Worm (Caenorhabditis elegans): ENCODE data around the gene pcyt-1.
A peak's percentile ranks its signal among the peaks of the same experiment; 100 is the strongest.

pcyt-1 gene

DNA sequence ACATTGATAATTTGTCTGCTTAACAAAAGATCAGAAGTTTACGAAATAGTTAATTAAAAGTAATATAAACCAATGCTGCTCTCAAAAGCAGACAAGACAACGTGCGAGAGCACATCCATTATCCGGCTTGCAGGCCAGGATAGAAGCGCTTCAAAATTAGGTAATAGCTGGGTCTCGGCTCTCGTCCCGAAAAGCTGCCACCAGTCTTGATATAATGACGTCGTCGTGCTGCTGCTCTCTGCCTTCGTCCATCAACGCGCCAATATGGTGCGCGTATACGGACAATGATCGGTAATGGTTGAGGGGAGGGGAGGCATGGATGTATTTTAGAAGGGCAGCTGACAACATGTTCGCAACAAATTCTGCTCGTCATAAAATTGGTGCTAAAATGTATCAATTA lies 37.7 kb upstream of the pcyt-1 start:
- peak; percentile 15 for TF ChIP-seq lin-32 (GFP tag; optimal IDR thresholded peaks at IDR 0.05)
- TF ChIP-seq blmp-1 (tag; optimal IDR thresholded peaks at IDR 0.05) = no peak
- no peak for TF ChIP-seq drap-1 (GFP tag; optimal IDR thresholded peaks at IDR 0.05)
- no peak for TF ChIP-seq mab-5 (tag; optimal IDR thresholded peaks at IDR 0.05)
- TF ChIP-seq mls-2 (tag; optimal IDR thresholded peaks at IDR 0.05) = peak; percentile 26
- TF ChIP-seq flh-1 (GFP tag; optimal IDR thresholded peaks at IDR 0.05) = no peak
- TF ChIP-seq nhr-76 (tag; optimal IDR thresholded peaks at IDR 0.05) = no peak
- no peak for TF ChIP-seq unc-120 (tag; optimal IDR thresholded peaks at IDR 0.05; ENCODE audit: poor library complexity, severe bottlenecking)
- no peak for TF ChIP-seq sem-2 (GFP tag; optimal IDR thresholded peaks at IDR 0.05)
- TF ChIP-seq nhr-28 (tag; optimal IDR thresholded peaks at IDR 0.05) = no peak
- TF ChIP-seq nhr-237 (tag; optimal IDR thresholded peaks at IDR 0.05) = no peak
- TF ChIP-seq ceh-43 (GFP tag; optimal IDR thresholded peaks at IDR 0.05) = no peak
- no peak for TF ChIP-seq nhr-2 (tag; optimal IDR thresholded peaks at IDR 0.05)
- no peak for TF ChIP-seq snpc-4 (tag; optimal IDR thresholded peaks at IDR 0.05)
- TF ChIP-seq bed-3 (GFP tag; optimal IDR thresholded peaks at IDR 0.05) = no peak

DNA sequence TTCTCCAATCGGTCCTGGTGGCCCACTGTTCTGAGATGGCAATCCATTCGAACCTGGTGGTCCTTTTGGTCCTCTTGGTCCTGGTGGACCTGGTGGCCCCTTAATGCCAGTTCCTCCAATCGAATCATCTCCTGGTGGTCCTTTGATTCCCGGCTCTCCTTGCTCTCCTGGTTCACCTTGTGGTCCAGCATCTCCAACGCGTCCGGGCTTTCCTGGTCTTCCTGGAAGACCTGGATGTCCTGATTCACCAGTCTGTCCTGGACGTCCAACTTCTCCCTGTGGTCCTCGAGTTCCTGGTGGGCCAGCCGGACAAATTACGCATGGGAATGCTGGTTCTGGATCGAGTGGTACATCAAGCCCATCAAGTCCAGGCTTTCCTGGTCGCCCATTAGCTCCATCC lies 35.3 kb upstream of the pcyt-1 start:
- no peak for TF ChIP-seq M03D4.4 (tag; optimal IDR thresholded peaks at IDR 0.05)
- TF ChIP-seq elt-3 (tag; optimal IDR thresholded peaks at IDR 0.05) = no peak
- TF ChIP-seq ham-2 (GFP tag; optimal IDR thresholded peaks at IDR 0.05) = no peak
- TF ChIP-seq lsy-2 (tag; optimal IDR thresholded peaks at IDR 0.05) = no peak
- no peak for TF ChIP-seq elt-1 (tag; optimal IDR thresholded peaks at IDR 0.05; ENCODE audit: borderline replicate concordance, insufficient read depth)
- no peak for TF ChIP-seq lin-32 (GFP tag; optimal IDR thresholded peaks at IDR 0.05)
- TF ChIP-seq zip-8 (tag; optimal IDR thresholded peaks at IDR 0.05) = no peak

DNA sequence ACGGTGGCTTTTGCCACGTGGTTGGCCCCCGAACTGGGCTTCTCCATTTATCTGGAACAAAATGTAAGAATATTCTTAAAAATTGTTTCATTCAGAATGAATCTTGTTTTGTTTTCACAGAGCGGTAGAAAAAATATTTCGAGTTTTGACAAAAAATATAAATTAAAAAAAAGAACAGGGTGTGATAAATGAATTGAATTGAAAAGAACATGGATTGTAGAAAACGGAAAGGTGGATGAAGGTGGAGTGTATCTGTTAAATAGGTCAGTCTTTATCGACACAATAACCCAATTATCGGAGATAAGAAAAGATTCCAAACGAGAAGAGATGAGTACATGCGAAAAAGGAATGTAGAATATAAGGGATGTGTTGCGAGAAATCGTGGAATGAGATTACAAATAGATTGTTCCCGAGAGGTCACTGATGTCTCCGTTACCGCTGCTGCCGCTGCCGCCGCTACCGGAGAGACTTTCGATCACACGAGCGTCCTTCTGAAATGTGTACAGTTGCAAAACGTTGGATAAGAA lies 34.4 kb upstream of the pcyt-1 start, which contains the start of gene dpy-7:
Gene dpy-7, minus strand, starts transcription at position 51 of the 527 bp plus-strand sequence.
- TF ChIP-seq ham-2 (GFP tag; optimal IDR thresholded peaks at IDR 0.05) (peak; percentile 18), zip-8 (tag; optimal IDR thresholded peaks at IDR 0.05) (no peak), sem-2 (GFP tag; optimal IDR thresholded peaks at IDR 0.05) (no peak), elt-1 (tag; optimal IDR thresholded peaks at IDR 0.05; ENCODE audit: borderline replicate concordance, insufficient read depth) (peak; percentile 86), nhr-2 (tag; optimal IDR thresholded peaks at IDR 0.05) (no peak), ceh-83 (GFP tag; optimal IDR thresholded peaks at IDR 0.05) (no peak), ces-1 (GFP tag; optimal IDR thresholded peaks at IDR 0.05) (no peak)

DNA sequence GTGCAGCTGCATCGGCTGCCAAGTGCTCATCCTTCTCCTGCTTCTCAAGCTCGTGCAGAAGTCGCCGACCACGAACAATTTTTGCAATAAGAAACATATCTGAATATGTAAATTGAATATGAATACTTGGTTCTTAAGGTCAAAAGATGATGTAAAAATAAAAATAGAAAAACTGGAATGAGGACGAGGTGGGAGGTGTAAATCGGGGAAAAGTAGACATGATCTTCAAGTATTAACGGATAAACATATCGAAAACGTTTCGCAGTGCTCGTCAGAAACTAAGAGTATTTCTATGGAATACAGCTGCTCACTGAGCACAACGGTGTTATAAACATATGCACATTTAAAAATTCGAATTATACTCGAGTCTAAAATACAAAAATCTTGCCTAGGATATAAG lies 32.1 kb upstream of the pcyt-1 start, which contains the start of gene glb-16:
Gene glb-16, minus strand, starts transcription at position 101 of the 400 bp plus-strand sequence.
- no peak for TF ChIP-seq drap-1 (GFP tag; optimal IDR thresholded peaks at IDR 0.05)
- no peak for TF ChIP-seq ham-2 (GFP tag; optimal IDR thresholded peaks at IDR 0.05)
- TF ChIP-seq sptf-1 (tag; optimal IDR thresholded peaks at IDR 0.05) = no peak
- TF ChIP-seq nhr-237 (tag; optimal IDR thresholded peaks at IDR 0.05) = no peak
- no peak for TF ChIP-seq nhr-76 (tag; optimal IDR thresholded peaks at IDR 0.05)
- TF ChIP-seq lsy-2 (tag; optimal IDR thresholded peaks at IDR 0.05) = no peak
- no peak for TF ChIP-seq ceh-83 (GFP tag; optimal IDR thresholded peaks at IDR 0.05)
- no peak for TF ChIP-seq unc-39 (tag; optimal IDR thresholded peaks at IDR 0.05)
- no peak for TF ChIP-seq elt-3 (tag; optimal IDR thresholded peaks at IDR 0.05)
- TF ChIP-seq nhr-12 (tag; optimal IDR thresholded peaks at IDR 0.05) = no peak
- TF ChIP-seq elt-1 (tag; optimal IDR thresholded peaks at IDR 0.05; ENCODE audit: borderline replicate concordance, insufficient read depth) = no peak

DNA sequence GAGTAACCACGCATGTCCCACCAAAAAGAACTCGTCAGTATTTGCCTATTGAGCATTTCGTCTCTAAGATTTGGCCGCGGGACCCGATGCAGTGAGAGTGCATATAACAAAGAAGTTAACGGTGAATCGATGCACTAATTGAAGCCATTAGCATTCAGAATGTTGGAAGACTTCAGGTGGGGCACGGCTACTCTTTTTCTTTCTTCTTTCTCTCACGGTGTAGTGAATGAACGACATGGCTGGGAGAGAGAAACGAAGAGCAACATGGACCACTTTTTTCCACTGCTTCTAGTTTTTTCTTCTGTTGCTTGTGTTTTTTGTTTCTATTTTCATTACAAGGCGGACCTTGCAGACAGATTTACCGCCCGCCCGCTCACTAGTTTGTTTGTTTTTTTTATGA lies 31.1 kb upstream of the pcyt-1 start:
- TF ChIP-seq unc-39 (tag; optimal IDR thresholded peaks at IDR 0.05) (no peak), zip-8 (tag; optimal IDR thresholded peaks at IDR 0.05) (no peak), sptf-1 (tag; optimal IDR thresholded peaks at IDR 0.05) (no peak), cnd-1 (tag; optimal IDR thresholded peaks at IDR 0.05) (no peak), nhr-28 (tag; optimal IDR thresholded peaks at IDR 0.05) (no peak), elt-3 (tag; optimal IDR thresholded peaks at IDR 0.05) (no peak), mab-5 (tag; optimal IDR thresholded peaks at IDR 0.05) (no peak), ham-2 (GFP tag; optimal IDR thresholded peaks at IDR 0.05) (no peak), ztf-11 (tag; optimal IDR thresholded peaks at IDR 0.05) (no peak), tbx-8 (GFP tag; optimal IDR thresholded peaks at IDR 0.05) (no peak), mls-2 (tag; optimal IDR thresholded peaks at IDR 0.05) (no peak), lin-32 (GFP tag; optimal IDR thresholded peaks at IDR 0.05) (no peak), drap-1 (GFP tag; optimal IDR thresholded peaks at IDR 0.05) (no peak), unc-120 (tag; optimal IDR thresholded peaks at IDR 0.05; ENCODE audit: poor library complexity, severe bottlenecking) (no peak), nhr-2 (tag; optimal IDR thresholded peaks at IDR 0.05) (no peak)

Data from whole organism, mixed stage, embryonic.